Fruit fly (Drosophila melanogaster) Kc167 (cell line): Measurements from ENCODE around the gene Uch-L5R.

Experiments
- Myc ChIP-seq: fragments of >200 bp; optimal IDR thresholded peaks from 2 replicates; lab custom pipeline; 2017; ENCODE audit warnings: missing external identifiers
- Sin3A ChIP-seq: fragments of >200 bp; optimal IDR thresholded peaks from 2 replicates; lab custom pipeline; 2018; ENCODE audit warnings: missing external identifiers
- h ChIP-seq: fragments of >200 bp; optimal IDR thresholded peaks from 3 replicates; lab custom pipeline; 2018; ENCODE audit warnings: missing external identifiers
- insv ChIP-seq: fragments of >200 bp; optimal IDR thresholded peaks from 3 replicates; lab custom pipeline; 2018; ENCODE audit warnings: missing external identifiers
- psq ChIP-seq: fragments of >200 bp; optimal IDR thresholded peaks from 2 replicates; lab custom pipeline; 2017; ENCODE audit warnings: missing external identifiers
- ttk ChIP-seq: sonication (Bioruptor generic); optimal IDR thresholded peaks from 2 replicates; lab custom pipeline; 2017; ENCODE audit warnings: missing external identifiers

- no peak for TF ChIP-seq ttk (lab: Kevin White, UChicago)
- no peak for TF ChIP-seq psq (lab: Kevin White, UChicago)
- TF ChIP-seq h (lab: Kevin White, UChicago), result no peak
- no peak for TF ChIP-seq Myc (lab: Kevin White, UChicago)
- no peak for TF ChIP-seq insv
- no peak for TF ChIP-seq Sin3A (lab: Kevin White, UChicago)
Observed at dm6 chrX:12084406-12084805, 28.0 kb upstream of the Uch-L5R start.
